Worm (Caenorhabditis elegans) whole organism, mixed stage, embryonic: ENCODE measurements around the gene Y97E10AR.8.
A peak's percentile ranks its signal among the peaks of the same experiment; 100 is the strongest.

Experiments
- M03D4.4 ChIP-seq: sonication (generic microtip); optimal IDR thresholded peaks from 2 replicates; lab custom pipeline; 2017; ENCODE audit warnings: mild to moderate bottlenecking, missing genetic modification characterization, missing compliant biosample characterization
- bed-3 ChIP-seq: fragments of 200-800 bp; sonication (Bioruptor generic); optimal IDR thresholded peaks from 3 replicates; lab custom pipeline; 2018; ENCODE audit warnings: mild to moderate bottlenecking, missing genetic modification characterization, moderate library complexity, missing compliant biosample characterization
- blmp-1 ChIP-seq: fragments of 150-350 bp; optimal IDR thresholded peaks from 2 replicates; lab custom pipeline; 2014; ENCODE audit warnings: missing biosample characterization, missing genetic modification characterization
- ceh-39 ChIP-seq: fragments of 150-350 bp; optimal IDR thresholded peaks from 2 replicates; lab custom pipeline; 2014; ENCODE audit warnings: missing biosample characterization, missing genetic modification characterization
- ceh-83 ChIP-seq: fragments of 200-800 bp; sonication (Bioruptor generic); optimal IDR thresholded peaks from 2 replicates; lab custom pipeline; 2018; ENCODE audit warnings: mild to moderate bottlenecking, missing genetic modification characterization, missing compliant biosample characterization
- ces-1 ChIP-seq: fragments of 150-350 bp; optimal IDR thresholded peaks from 2 replicates; lab custom pipeline; 2014; ENCODE audit warnings: missing biosample characterization, missing genetic modification reagents, missing genetic modification characterization
- cnd-1 ChIP-seq: fragments of 200-800 bp; sonication (Bioruptor generic); optimal IDR thresholded peaks from 2 replicates; lab custom pipeline; 2018; ENCODE audit warnings: mild to moderate bottlenecking, missing genetic modification characterization, missing compliant biosample characterization
- drap-1 ChIP-seq: fragments of 200-800 bp; sonication (Bioruptor generic); optimal IDR thresholded peaks from 3 replicates; lab custom pipeline; 2018; ENCODE audit warnings: mild to moderate bottlenecking, missing genetic modification characterization, missing compliant biosample characterization
- elt-1 ChIP-seq: sonication (generic microtip); optimal IDR thresholded peaks from 2 replicates; lab custom pipeline; 2017; ENCODE audit warnings: missing genetic modification characterization, mild to moderate bottlenecking, missing compliant biosample characterization, antibody characterized with exemption, moderate library complexity, borderline replicate concordance; ENCODE audit not compliant: insufficient read depth
- elt-3 ChIP-seq: fragments of 150-350 bp; optimal IDR thresholded peaks from 2 replicates; lab custom pipeline; 2014; ENCODE audit warnings: missing biosample characterization, missing genetic modification characterization
- flh-1 ChIP-seq: fragments of 200-800 bp; sonication (Bioruptor generic); optimal IDR thresholded peaks from 2 replicates; lab custom pipeline; 2018; ENCODE audit warnings: mild to moderate bottlenecking, missing genetic modification characterization, moderate library complexity, missing compliant biosample characterization
- ham-2 ChIP-seq: fragments of 200-800 bp; sonication (Bioruptor generic); optimal IDR thresholded peaks from 2 replicates; lab custom pipeline; 2018; ENCODE audit warnings: mild to moderate bottlenecking, missing genetic modification characterization, missing compliant biosample characterization
- lin-13 ChIP-seq: fragments of 150-350 bp; optimal IDR thresholded peaks from 2 replicates; lab custom pipeline; 2014; ENCODE audit warnings: missing biosample characterization, missing genetic modification characterization
- lin-32 ChIP-seq: fragments of 200-800 bp; sonication (Bioruptor generic); optimal IDR thresholded peaks from 2 replicates; lab custom pipeline; 2018; ENCODE audit warnings: mild to moderate bottlenecking, missing genetic modification characterization, missing compliant biosample characterization
- lsy-2 ChIP-seq: fragments of 150-350 bp; optimal IDR thresholded peaks from 2 replicates; lab custom pipeline; 2014; ENCODE audit warnings: missing biosample characterization, missing genetic modification characterization
- mab-5 ChIP-seq: fragments of 150-350 bp; optimal IDR thresholded peaks from 2 replicates; lab custom pipeline; 2014; ENCODE audit warnings: missing biosample characterization, missing genetic modification characterization
- mep-1 ChIP-seq: fragments of 150-350 bp; optimal IDR thresholded peaks from 2 replicates; lab custom pipeline; 2017; ENCODE audit warnings: missing biosample characterization, missing genetic modification reagents, missing genetic modification characterization, inconsistent platforms
- mls-2 ChIP-seq: sonication (generic microtip); optimal IDR thresholded peaks from 2 replicates; lab custom pipeline; 2016; ENCODE audit warnings: mild to moderate bottlenecking, missing genetic modification characterization, moderate library complexity, missing compliant biosample characterization
- nhr-12 ChIP-seq: fragments of 150-350 bp; optimal IDR thresholded peaks from 2 replicates; lab custom pipeline; 2014; ENCODE audit warnings: missing biosample characterization, missing genetic modification characterization
- nhr-2 ChIP-seq: fragments of 150-350 bp; optimal IDR thresholded peaks from 2 replicates; lab custom pipeline; 2014; ENCODE audit warnings: missing biosample characterization, missing genetic modification characterization
- nhr-237 ChIP-seq: fragments of 150-350 bp; optimal IDR thresholded peaks from 2 replicates; lab custom pipeline; 2014; ENCODE audit warnings: missing biosample characterization, missing genetic modification characterization
- nhr-76 ChIP-seq: sonication (generic microtip); optimal IDR thresholded peaks from 2 replicates; lab custom pipeline; 2017; ENCODE audit warnings: missing biosample characterization, missing genetic modification characterization
- pha-4 ChIP-seq: fragments of 150-350 bp; optimal IDR thresholded peaks from 2 replicates; lab custom pipeline; 2018; ENCODE audit warnings: missing biosample characterization, missing genetic modification reagents, missing genetic modification characterization
- sem-2 ChIP-seq: fragments of 200-800 bp; sonication (Bioruptor generic); optimal IDR thresholded peaks from 2 replicates; lab custom pipeline; 2018; ENCODE audit warnings: mild to moderate bottlenecking, missing genetic modification characterization, missing compliant biosample characterization
- snpc-4 ChIP-seq: fragments of 150-350 bp; optimal IDR thresholded peaks from 2 replicates; lab custom pipeline; 2014; ENCODE audit warnings: missing biosample characterization, missing genetic modification characterization
- sptf-1 ChIP-seq: sonication (generic microtip); optimal IDR thresholded peaks from 2 replicates; lab custom pipeline; 2017; ENCODE audit warnings: mild to moderate bottlenecking, missing genetic modification characterization, moderate library complexity, missing compliant biosample characterization
- tbx-8 ChIP-seq: fragments of 200-800 bp; sonication (Bioruptor generic); optimal IDR thresholded peaks from 2 replicates; lab custom pipeline; 2018; ENCODE audit warnings: mild to moderate bottlenecking, missing genetic modification characterization, moderate library complexity, missing compliant biosample characterization
- unc-120 ChIP-seq: sonication (generic microtip); optimal IDR thresholded peaks from 2 replicates; lab custom pipeline; 2017; ENCODE audit warnings: missing genetic modification characterization, missing compliant biosample characterization; ENCODE audit not compliant: poor library complexity, severe bottlenecking
- unc-62 ChIP-seq: fragments of 150-350 bp; optimal IDR thresholded peaks from 2 replicates; lab custom pipeline; 2014; ENCODE audit warnings: missing biosample characterization, missing genetic modification reagents, missing genetic modification characterization
- zip-8 ChIP-seq: fragments of 150-350 bp; optimal IDR thresholded peaks from 2 replicates; lab custom pipeline; 2014; ENCODE audit warnings: missing biosample characterization, missing genetic modification characterization
- ztf-11 ChIP-seq: fragments of 150-350 bp; optimal IDR thresholded peaks from 2 replicates; lab custom pipeline; 2014; ENCODE audit warnings: missing biosample characterization, missing genetic modification characterization

Y97E10AR.8 gene

ce11 chrV:7978798-7979197, 26.3 kb upstream of the Y97E10AR.8 start:
- TF ChIP-seq ceh-39, result peak; percentile 76
- TF ChIP-seq sptf-1 (tag; lab: Kevin White, UChicago), result peak; percentile 46
- peak; percentile 45 for TF ChIP-seq cnd-1 (tag; lab: Kevin White, UChicago)
- peak; percentile 14 for TF ChIP-seq mls-2 (tag; lab: Kevin White, UChicago)
- TF ChIP-seq drap-1 (GFP tag; lab: Kevin White, UChicago), result peak; percentile 55
- TF ChIP-seq blmp-1 (tag; lab: Kevin White, UChicago), result no peak
- TF ChIP-seq ham-2 (GFP tag; lab: Kevin White, UChicago), result peak; percentile 47
- TF ChIP-seq nhr-237 (tag; lab: Kevin White, UChicago), result peak; percentile 9
- TF ChIP-seq nhr-2, result peak; percentile 98
- peak; percentile 51 for TF ChIP-seq lsy-2
- no peak for TF ChIP-seq ceh-83

DNA sequence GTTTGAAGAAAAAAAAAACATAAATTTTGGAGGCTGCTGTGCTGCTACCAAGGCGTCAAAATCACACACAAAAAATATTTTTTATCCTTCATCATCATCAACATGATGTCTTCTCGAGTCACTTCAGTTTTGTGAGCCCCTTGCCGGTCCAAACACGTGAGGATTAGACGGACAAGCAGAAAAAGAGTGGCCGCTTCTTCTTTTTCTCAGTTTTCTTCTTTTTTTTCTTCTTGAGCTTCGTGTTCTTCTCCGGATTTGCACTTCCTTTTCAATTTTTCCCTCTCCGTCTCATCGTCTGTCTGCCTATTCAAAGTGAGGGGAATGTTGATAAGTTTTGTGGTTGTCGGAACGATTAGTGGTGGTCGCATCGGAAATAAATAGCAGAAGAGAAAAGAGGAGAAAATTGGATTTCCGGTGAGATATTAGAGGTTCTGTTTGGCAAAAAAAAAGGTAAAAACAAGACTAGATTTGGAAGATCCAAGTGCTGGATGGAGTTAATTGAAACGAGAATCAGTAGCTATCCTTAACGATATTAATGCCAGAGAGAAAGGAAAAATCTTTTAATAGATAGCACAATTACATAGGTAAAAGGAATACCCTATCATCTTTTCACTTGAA, 24.6 kb upstream of the Y97E10AR.8 start:
- TF ChIP-seq snpc-4 (tag; lab: Kevin White, UChicago), result no peak
- peak; percentile 27 for TF ChIP-seq ces-1 (GFP tag; lab: Kevin White, UChicago)

ce11 chrV:7980993-7981595, 24.0 kb upstream of the Y97E10AR.8 start, which contains the start of gene F26D11.1:
Gene F26D11.1 (plus strand): TSS chrV:7981545.
- no peak for TF ChIP-seq mep-1 (tag; lab: Kevin White, UChicago)
- no peak for TF ChIP-seq nhr-12 (tag; lab: Kevin White, UChicago)
- no peak for TF ChIP-seq ztf-11 (tag; lab: Kevin White, UChicago)
- no peak for TF ChIP-seq flh-1 (GFP tag; lab: Kevin White, UChicago)
- TF ChIP-seq ceh-39, result no peak
- no peak for TF ChIP-seq elt-1 (tag; lab: Kevin White, UChicago)
- no peak for TF ChIP-seq mab-5 (tag; lab: Kevin White, UChicago)
- TF ChIP-seq lin-13 (tag; lab: Kevin White, UChicago), result no peak
- no peak for TF ChIP-seq nhr-76 (tag; lab: Kevin White, UChicago)
- TF ChIP-seq snpc-4 (tag; lab: Kevin White, UChicago), result no peak
- TF ChIP-seq pha-4 (tag; lab: Kevin White, UChicago), result no peak

- TF ChIP-seq elt-3 (tag; lab: Kevin White, UChicago) (no peak), unc-120 (tag; lab: Kevin White, UChicago) (no peak), ces-1 (GFP tag; lab: Kevin White, UChicago) (peak; percentile 83), mep-1 (tag; lab: Kevin White, UChicago) (peak; percentile 33), unc-62 (no peak), lsy-2 (peak; percentile 94), sem-2 (GFP tag; lab: Kevin White, UChicago) (no peak), zip-8 (tag; lab: Kevin White, UChicago) (no peak), ceh-83 (no peak), M03D4.4 (no peak), snpc-4 (tag; lab: Kevin White, UChicago) (no peak), sptf-1 (tag; lab: Kevin White, UChicago) (no peak), nhr-12 (tag; lab: Kevin White, UChicago) (no peak), lin-32 (GFP tag; lab: Kevin White, UChicago) (no peak), cnd-1 (tag; lab: Kevin White, UChicago) (no peak)
Measured at ce11 chrV:7983381-7984052, 21.6 kb upstream of the Y97E10AR.8 start, which contains the start of the genes natb-1 and abhd-12. Gene natb-1 (minus strand): TSS chrV:7983431. Gene abhd-12 (plus strand): TSS chrV:7983879.

- no peak for TF ChIP-seq lsy-2
- TF ChIP-seq ces-1 (GFP tag; lab: Kevin White, UChicago), result no peak
- TF ChIP-seq nhr-76 (tag; lab: Kevin White, UChicago), result no peak
- no peak for TF ChIP-seq lin-13 (tag; lab: Kevin White, UChicago)
- TF ChIP-seq bed-3 (GFP tag; lab: Kevin White, UChicago), result no peak
- no peak for TF ChIP-seq mls-2 (tag; lab: Kevin White, UChicago)
- TF ChIP-seq unc-62, result no peak
- TF ChIP-seq drap-1 (GFP tag; lab: Kevin White, UChicago), result no peak
- no peak for TF ChIP-seq ceh-39
- TF ChIP-seq mep-1 (tag; lab: Kevin White, UChicago), result no peak
- TF ChIP-seq snpc-4 (tag; lab: Kevin White, UChicago), result no peak
- no peak for TF ChIP-seq unc-120 (tag; lab: Kevin White, UChicago)
- no peak for TF ChIP-seq sptf-1 (tag; lab: Kevin White, UChicago)
- TF ChIP-seq nhr-237 (tag; lab: Kevin White, UChicago), result no peak
- TF ChIP-seq tbx-8 (GFP tag; lab: Kevin White, UChicago), result no peak
- TF ChIP-seq elt-1 (tag; lab: Kevin White, UChicago), result no peak
- TF ChIP-seq, all 35 proteins: peak for 0
Measured at ce11 chrV:7985860-7986259, 19.2 kb upstream of the Y97E10AR.8 start, which contains the start of gene Y97E10AL.1. Gene Y97E10AL.1 (plus strand): TSS chrV:7986160.
